Fruit fly (Drosophila melanogaster) whole organism, prepupa: Measurements from ENCODE around the gene CG33985.
A peak's percentile ranks its signal among the peaks of the same experiment; 100 is the strongest.

ENCODE experiments used
- Blimp-1 ChIP-seq: fragments of 200-800 bp; sonication (Bioruptor generic); optimal IDR thresholded peaks from 3 replicates; lab custom pipeline; 2017; ENCODE audit warnings: missing biosample characterization, missing genetic modification characterization, mild to moderate bottlenecking, moderate library complexity, missing genetic modification reagents
- CG15336 ChIP-seq: fragments of 200-800 bp; sonication (Bioruptor generic); IDR thresholded peaks from 2 replicates; pipeline ENCODE4 v1.3.6; 2022; ENCODE audit warnings: missing biosample characterization, missing genetic modification characterization
- CG16779 ChIP-seq: fragments of 200-800 bp; sonication (Bioruptor generic); optimal IDR thresholded peaks from 3 replicates; lab custom pipeline; 2017; ENCODE audit warnings: missing biosample characterization, mild to moderate bottlenecking, missing genetic modification characterization
- CG3919 ChIP-seq: fragments of 200-800 bp; sonication (Bioruptor generic); optimal IDR thresholded peaks from 3 replicates; lab custom pipeline; 2016; ENCODE audit warnings: missing biosample characterization, missing genetic modification characterization
- CG6854 ChIP-seq: fragments of 200-800 bp; sonication (Bioruptor generic); optimal IDR thresholded peaks from 2 replicates; lab custom pipeline; 2017; ENCODE audit warnings: missing biosample characterization, mild to moderate bottlenecking, missing genetic modification characterization
- cyc ChIP-seq: fragments of 200-800 bp; sonication (Bioruptor generic); optimal IDR thresholded peaks from 3 replicates; lab custom pipeline; 2016; ENCODE audit warnings: missing biosample characterization, missing genetic modification characterization
- dac ChIP-seq: fragments of 200-800 bp; sonication (Bioruptor generic); optimal IDR thresholded peaks from 2 replicates; lab custom pipeline; 2017; ENCODE audit warnings: missing biosample characterization, mild to moderate bottlenecking, missing genetic modification characterization
- eg ChIP-seq: fragments of 200-800 bp; sonication (Bioruptor generic); IDR thresholded peaks from 3 replicates; pipeline ENCODE4 v1.3.6; 2022; ENCODE audit warnings: missing biosample characterization, missing genetic modification characterization
- topi ChIP-seq: fragments of 200-800 bp; sonication (Bioruptor generic); optimal IDR thresholded peaks from 3 replicates; lab custom pipeline; 2016; ENCODE audit warnings: missing biosample characterization, missing genetic modification characterization

DNA sequence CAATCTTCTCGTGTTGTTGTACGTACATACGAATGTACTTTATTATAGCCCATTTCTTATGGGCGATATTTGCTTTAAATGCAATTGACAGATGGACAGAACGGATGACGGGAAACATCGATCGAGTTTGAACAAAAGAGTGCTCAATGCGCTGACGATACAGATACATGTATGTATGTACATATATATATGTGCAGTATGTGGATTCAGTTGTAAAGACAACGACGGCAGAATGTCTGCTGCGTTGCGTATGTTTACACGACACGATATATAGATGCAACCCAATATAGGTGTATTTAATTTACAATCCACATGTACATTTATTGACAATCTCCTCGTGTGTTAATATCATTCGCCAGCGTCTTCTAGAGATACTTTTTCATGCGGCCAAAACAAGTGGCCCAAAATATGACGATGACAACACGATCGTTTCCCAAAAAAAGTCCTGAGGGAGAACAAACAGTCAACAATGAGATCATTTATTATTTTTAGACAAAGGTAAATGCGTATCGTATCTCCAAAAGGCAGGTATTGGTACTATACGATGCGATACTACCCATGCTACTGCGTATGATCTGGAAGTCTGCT, 4.1 kb upstream of the CG33985 start:
- TF ChIP-seq topi (GFP tag; lab: Kevin White, UChicago) (no peak), CG6854 (peak; percentile 34), CG3919 (GFP tag; lab: Kevin White, UChicago) (peak; percentile 10), eg (GFP tag; lab: Robert Waterston, UW) (no peak), cyc (GFP tag; lab: Kevin White, UChicago) (no peak), dac (GFP tag; lab: Kevin White, UChicago) (no peak), CG15336 (GFP tag; lab: Robert Waterston, UW) (no peak), Blimp-1 (no peak), CG16779 (tag; lab: Kevin White, UChicago) (no peak)
